Fruit fly (Drosophila melanogaster) whole organism, embryonic: ENCODE results near the gene CG31268.

Source experiments
- CG10267 ChIP-seq: fragments of 200-800 bp; sonication (Bioruptor generic); optimal IDR thresholded peaks from 2 replicates; lab custom pipeline; 2018; ENCODE audit warnings: missing biosample characterization, mild to moderate bottlenecking, missing genetic modification characterization, moderate library complexity
- CG16815 ChIP-seq: fragments of 200-800 bp; sonication (Bioruptor generic); optimal IDR thresholded peaks from 3 replicates; lab custom pipeline; 2017; ENCODE audit warnings: missing biosample characterization, mild to moderate bottlenecking, missing genetic modification characterization
- Oaz ChIP-seq: fragments of 200-800 bp; sonication (Bioruptor generic); IDR thresholded peaks from 2 replicates; pipeline ENCODE4 v1.3.6; 2022; ENCODE audit warnings: missing biosample characterization, missing genetic modification characterization
- ci ChIP-seq: fragments of 200-800 bp; sonication (Bioruptor generic); IDR thresholded peaks from 3 replicates; pipeline ENCODE4 v1.3.6; 2022; ENCODE audit warnings: missing biosample characterization, missing genetic modification characterization
- psq ChIP-seq: fragments of 200-800 bp; sonication (Bioruptor generic); optimal IDR thresholded peaks from 2 replicates; lab custom pipeline; 2017; ENCODE audit warnings: missing biosample characterization, missing genetic modification characterization

DNA sequence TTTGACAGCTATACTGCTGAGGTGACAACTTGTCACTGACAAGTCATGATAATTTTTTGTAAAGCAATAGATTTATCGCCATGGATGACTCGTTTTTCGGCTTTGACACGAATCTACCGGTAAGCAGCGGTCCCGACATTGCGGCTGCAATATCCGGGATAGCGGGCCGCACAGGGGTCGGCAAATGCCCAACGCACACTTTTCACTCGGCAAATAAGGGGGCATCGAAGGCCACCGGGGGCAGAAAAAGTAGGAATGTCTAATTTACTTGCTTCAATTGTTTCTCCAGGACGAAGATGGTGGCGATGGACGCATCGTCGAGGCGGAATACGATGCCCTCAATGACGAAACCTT is 11.9 kb downstream of the CG31268 start:
- TF ChIP-seq CG16815 (no peak), psq (no peak), ci (GFP tag; lab: Robert Waterston, UW) (no peak), CG10267 (no peak), Oaz (GFP tag; lab: Robert Waterston, UW) (no peak)
